Fruit fly (Drosophila melanogaster): ENCODE results near the gene bel.

The bel gene

dm6 chr3R:8663668-8664283 lies 3.2 kb upstream of the bel start, which contains the start of gene CG8032 (continued):
- TF ChIP-seq CG4707 (GFP tag; optimal IDR thresholded peaks at IDR 0.05) (no peak), CG14441 (GFP tag; IDR thresholded peaks at IDR 0.05) (no peak), insv (GFP tag; optimal IDR thresholded peaks at IDR 0.05) (peak in 1 of 2 experiments; percentile 12), MBD-R2 (GFP tag; IDR thresholded peaks at IDR 0.05) (peak; percentile 48), bigmax (GFP tag; optimal IDR thresholded peaks at IDR 0.05) (no peak), kah (GFP tag; optimal IDR thresholded peaks at IDR 0.05) (peak; percentile 44), CG10274 (GFP tag; optimal IDR thresholded peaks at IDR 0.05) (no peak), CG14710 (tag; optimal IDR thresholded peaks at IDR 0.05) (peak; percentile 71), ash1 (GFP tag; optimal IDR thresholded peaks at IDR 0.05) (no peak), CG1024 (GFP tag; IDR thresholded peaks at IDR 0.05) (no peak), scrt (GFP tag; optimal IDR thresholded peaks at IDR 0.05) (no peak), CG11093 (GFP tag; IDR thresholded peaks at IDR 0.05) (no peak), Stat92E (GFP tag; optimal IDR thresholded peaks at IDR 0.05) (no peak), tgo (GFP tag; IDR thresholded peaks at IDR 0.05) (no peak; the same call in 2 of the 3 replicates), CG9609 (GFP tag; optimal IDR thresholded peaks at IDR 0.05) (no peak), kni (GFP tag; optimal IDR thresholded peaks at IDR 0.05) (no peak), jumu (GFP tag; optimal IDR thresholded peaks at IDR 0.05) (peak; percentile 44), gcm (GFP tag; optimal IDR thresholded peaks at IDR 0.05) (peak; percentile 36), tll (GFP tag; optimal IDR thresholded peaks at IDR 0.05) (peak in 1 of 2 experiments; percentile 40), Lpt (GFP tag; optimal IDR thresholded peaks at IDR 0.05) (no peak), Hr39 (optimal IDR thresholded peaks at IDR 0.05) (no peak), cwo (GFP tag; optimal IDR thresholded peaks at IDR 0.05) (no peak), CG16815 (GFP tag; optimal IDR thresholded peaks at IDR 0.05) (no peak), CG11504 (tag; optimal IDR thresholded peaks at IDR 0.05) (peak; percentile 41), dmrt11E (tag; optimal IDR thresholded peaks at IDR 0.05) (peak; percentile 0), D19B (GFP tag; optimal IDR thresholded peaks at IDR 0.05) (no peak), CG4854 (GFP tag; optimal IDR thresholded peaks at IDR 0.05) (no peak), CG7786 (GFP tag; optimal IDR thresholded peaks at IDR 0.05) (peak; percentile 35), Dfd (GFP tag; optimal IDR thresholded peaks at IDR 0.05) (no peak), Dref (GFP tag; IDR thresholded peaks at IDR 0.05) (peak; percentile 72), Opbp (GFP tag; IDR thresholded peaks at IDR 0.05; ENCODE audit: partially characterized antibody) (no peak), nerfin-1 (tag; optimal IDR thresholded peaks at IDR 0.05) (peak; percentile 17), run (tag; optimal IDR thresholded peaks at IDR 0.05) (no peak), Fer1 (GFP tag; optimal IDR thresholded peaks at IDR 0.05) (no peak), gsb (GFP tag; IDR thresholded peaks at IDR 0.05) (no peak), exex (tag; optimal IDR thresholded peaks at IDR 0.05) (peak; percentile 4), Hmx (GFP tag; optimal IDR thresholded peaks at IDR 0.05) (no peak), HHEX (GFP tag; optimal IDR thresholded peaks at IDR 0.05) (no peak), Optix (GFP tag; IDR thresholded peaks at IDR 0.05) (no peak), corto (GFP tag; optimal IDR thresholded peaks at IDR 0.05) (no peak), sr (GFP tag; IDR thresholded peaks at IDR 0.05) (no peak), Ets65A (GFP tag) (peak; percentile 94), CG4360 (GFP tag; IDR thresholded peaks at IDR 0.05) (no peak), Awh (GFP tag; IDR thresholded peaks at IDR 0.05) (no peak), Aef1 (GFP tag; IDR thresholded peaks at IDR 0.05) (no peak), sd (tag; optimal IDR thresholded peaks at IDR 0.05) (no peak), fru (optimal IDR thresholded peaks at IDR 0.05) (no peak), CG1529 (GFP tag; optimal IDR thresholded peaks at IDR 0.05) (no peak), CG7357 (GFP tag; IDR thresholded peaks at IDR 0.05) (no peak), sc (optimal IDR thresholded peaks at IDR 0.05) (no peak), sc (GFP tag; optimal IDR thresholded peaks at IDR 0.05) (no peak)
